Worm (Caenorhabditis elegans) whole organism, midembryonic: ENCODE results near the gene M04D8.5.
"Not testable (repeated sequence)": the region's sequence is repeated elsewhere in the genome, so short reads cannot be mapped to it uniquely, and the experiment has no call there.

Experiments
- T22C8.4 ChIP-seq: fragments of 200-800 bp; sonication (Bioruptor generic); IDR thresholded peaks from 2 replicates; pipeline ENCODE4 v1.3.6; 2022; ENCODE audit warnings: missing genetic modification characterization, missing compliant biosample characterization
- cog-1 ChIP-seq: sonication (generic microtip); optimal IDR thresholded peaks from 2 replicates; lab custom pipeline; 2016; ENCODE audit warnings: missing genetic modification characterization, missing compliant biosample characterization
- flt-1 ChIP-seq: fragments of 200-800 bp; sonication (Bioruptor generic); IDR thresholded peaks from 2 replicates; pipeline ENCODE4 v1.3.6; 2022; ENCODE audit warnings: missing genetic modification characterization, missing compliant biosample characterization
- klf-2 ChIP-seq: fragments of 200-800 bp; sonication (Bioruptor generic); conservative IDR thresholded peaks from 2 replicates; pipeline ENCODE4 v1.3.6; 2022; ENCODE audit warnings: missing genetic modification reagents, missing genetic modification characterization, missing compliant biosample characterization
- med-1 ChIP-seq: sonication (generic microtip); optimal IDR thresholded peaks from 2 replicates; lab custom pipeline; 2017; ENCODE audit warnings: missing genetic modification characterization, mild to moderate bottlenecking, missing compliant biosample characterization, antibody characterized with exemption, missing genetic modification reagents; ENCODE audit not compliant: insufficient read depth
- ref-1 ChIP-seq: fragments of 200-800 bp; sonication (Bioruptor generic); conservative IDR thresholded peaks from 2 replicates; pipeline ENCODE4 v1.3.6; 2022; ENCODE audit warnings: missing genetic modification reagents, missing genetic modification characterization, missing compliant biosample characterization
- tab-1 ChIP-seq: fragments of 200-800 bp; sonication (Bioruptor generic); IDR thresholded peaks from 2 replicates; pipeline ENCODE4 v1.3.6; 2022; ENCODE audit warnings: missing genetic modification characterization, missing compliant biosample characterization
- ztf-23 ChIP-seq: fragments of 200-800 bp; sonication (Bioruptor generic); IDR thresholded peaks from 2 replicates; pipeline ENCODE4 v1.3.6; 2022; ENCODE audit warnings: missing genetic modification reagents, missing genetic modification characterization, missing compliant biosample characterization
- ztf-29 ChIP-seq: fragments of 200-800 bp; sonication (Bioruptor generic); IDR thresholded peaks from 2 replicates; pipeline ENCODE4 v1.3.6; 2022; ENCODE audit warnings: missing genetic modification reagents, missing genetic modification characterization, missing compliant biosample characterization

Gene M04D8.5

DNA sequence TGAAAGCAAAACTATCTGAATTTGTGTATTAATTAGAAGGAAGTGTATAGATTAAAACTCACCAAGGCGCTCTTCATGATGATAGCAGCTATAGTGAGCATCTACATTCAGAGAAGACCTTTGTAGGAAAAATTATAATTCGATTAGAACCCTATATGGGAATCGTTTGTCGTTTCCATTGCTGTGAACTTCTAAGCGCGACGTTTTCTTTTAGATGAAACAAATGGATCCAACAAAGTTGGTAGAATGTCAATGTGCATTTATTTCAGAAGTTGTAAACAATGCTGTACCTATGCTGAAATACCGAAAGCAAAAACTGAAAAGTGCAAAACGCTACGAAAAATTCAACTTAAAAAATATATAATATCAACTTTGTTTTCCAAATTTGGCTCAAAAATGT, 22.9 kb upstream of the M04D8.5 start, which contains the start of gene T16G12.10:
TSS of gene T16G12.10 (minus strand) at position 101 of the 400 bp plus-strand sequence.
- TF ChIP-seq klf-2 (no peak), cog-1 (tag; lab: Kevin White, UChicago) (no peak), tab-1 (GFP tag; lab: Robert Waterston, UW) (no peak), ztf-23 (GFP tag; lab: Robert Waterston, UW) (no peak), ref-1 (GFP tag; lab: Robert Waterston, UW) (no peak), flt-1 (GFP tag; lab: Robert Waterston, UW) (no peak), ztf-29 (GFP tag; lab: Robert Waterston, UW) (no peak), T22C8.4 (GFP tag; lab: Robert Waterston, UW) (no peak), med-1 (GFP tag; lab: Kevin White, UChicago) (no peak)

- TF ChIP-seq ztf-23 (GFP tag; lab: Robert Waterston, UW); flt-1 (GFP tag; lab: Robert Waterston, UW); med-1 (GFP tag; lab: Kevin White, UChicago): not testable (repeated sequence)
Measured at ce11 chrIII:10053312-10053711, 20.2 kb upstream of the M04D8.5 start, which contains the start of gene T16G12.12. T16G12.12 (plus strand) TSS chrIII:10053612.

- not testable (repeated sequence) for TF ChIP-seq T22C8.4, tab-1, ztf-23 (GFP tag; lab: Robert Waterston, UW)
Measured at ce11 chrIII:10050321-10050720, 17.2 kb upstream of the M04D8.5 start, which contains the start of gene T16G12.3. T16G12.3 (plus strand) TSS chrIII:10050621.

DNA sequence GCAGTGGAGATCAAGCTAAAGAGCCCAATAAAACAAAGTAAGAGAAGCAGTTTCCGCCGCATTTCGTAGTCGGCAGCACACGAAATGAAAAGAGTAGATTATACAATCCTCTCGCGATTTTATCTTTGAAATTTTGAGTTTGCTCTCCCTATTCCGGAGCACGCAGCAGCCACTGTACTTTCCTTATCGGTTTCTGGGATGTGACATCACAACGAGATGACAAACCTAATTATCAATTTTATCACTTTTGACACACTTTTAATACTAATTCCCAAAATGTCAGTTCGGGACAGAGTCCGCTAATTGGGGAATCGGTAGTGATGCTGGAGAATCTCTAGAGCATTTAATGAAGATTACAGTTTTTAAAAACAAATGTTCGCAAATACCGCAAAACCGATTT, 16.6 kb upstream of the M04D8.5 start, which contains the start of gene T16G12.1:
TSS of gene T16G12.1 (minus strand) at position 176 of the 400 bp plus-strand sequence.
- TF ChIP-seq ref-1 (GFP tag; lab: Robert Waterston, UW) (no peak), ztf-29 (GFP tag; lab: Robert Waterston, UW) (no peak), med-1 (GFP tag; lab: Kevin White, UChicago) (no peak), T22C8.4 (GFP tag; lab: Robert Waterston, UW) (no peak)

DNA sequence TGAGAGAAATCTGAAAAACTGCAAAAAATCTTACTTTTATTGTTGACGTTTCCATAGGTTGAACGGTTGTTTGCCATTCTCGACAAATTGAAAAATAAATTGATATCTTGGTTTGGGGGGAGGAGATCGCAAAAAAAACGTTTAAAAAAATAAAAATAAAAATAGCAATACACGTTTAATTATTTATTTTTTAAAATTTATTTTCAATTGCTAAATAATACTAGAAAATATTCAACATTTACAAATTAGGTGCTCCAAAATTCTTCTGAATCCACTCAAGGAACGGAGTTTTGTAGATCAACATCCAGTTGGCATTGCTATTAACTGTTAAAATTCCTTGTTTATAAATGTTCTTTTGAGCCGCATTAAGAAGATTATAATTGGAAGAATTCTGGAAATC, 6.9 kb upstream of the M04D8.5 start, which contains the start of gene T16G12.7:
TSS of gene T16G12.7 (minus strand) at position 101 of the 400 bp plus-strand sequence.
- TF ChIP-seq tab-1 (GFP tag; lab: Robert Waterston, UW) (no peak), T22C8.4 (GFP tag; lab: Robert Waterston, UW) (no peak), cog-1 (tag; lab: Kevin White, UChicago) (no peak), ztf-29 (GFP tag; lab: Robert Waterston, UW) (no peak)

DNA sequence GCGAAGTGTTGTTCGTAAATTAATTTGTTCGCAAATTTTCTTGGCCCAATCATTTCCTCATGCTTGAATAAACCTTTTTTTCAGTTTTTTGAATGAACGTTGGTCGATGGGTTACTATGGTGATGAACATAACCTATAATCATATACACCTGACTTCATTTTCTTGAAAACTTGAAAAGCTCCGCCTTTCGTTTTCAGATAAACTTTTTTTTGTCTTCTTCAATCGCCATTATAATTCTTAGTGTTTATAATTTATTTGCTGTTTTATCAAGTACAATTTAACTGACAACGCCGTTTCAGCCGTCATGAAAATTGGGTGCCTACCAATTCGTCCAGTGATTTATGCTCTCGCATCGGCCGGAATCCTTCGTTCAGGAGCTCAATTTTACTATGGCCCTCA, 4.0 kb upstream of the M04D8.5 start, which contains the start of gene M04D8.7:
TSS of gene M04D8.7 (plus strand) at position 301 of the 400 bp plus-strand sequence.
- TF ChIP-seq ztf-23 (GFP tag; lab: Robert Waterston, UW) (no peak), tab-1 (GFP tag; lab: Robert Waterston, UW) (no peak), klf-2 (no peak), ztf-29 (GFP tag; lab: Robert Waterston, UW) (no peak), cog-1 (tag; lab: Kevin White, UChicago) (no peak), med-1 (GFP tag; lab: Kevin White, UChicago) (no peak), ref-1 (GFP tag; lab: Robert Waterston, UW) (no peak), flt-1 (GFP tag; lab: Robert Waterston, UW) (no peak), T22C8.4 (GFP tag; lab: Robert Waterston, UW) (no peak)

DNA sequence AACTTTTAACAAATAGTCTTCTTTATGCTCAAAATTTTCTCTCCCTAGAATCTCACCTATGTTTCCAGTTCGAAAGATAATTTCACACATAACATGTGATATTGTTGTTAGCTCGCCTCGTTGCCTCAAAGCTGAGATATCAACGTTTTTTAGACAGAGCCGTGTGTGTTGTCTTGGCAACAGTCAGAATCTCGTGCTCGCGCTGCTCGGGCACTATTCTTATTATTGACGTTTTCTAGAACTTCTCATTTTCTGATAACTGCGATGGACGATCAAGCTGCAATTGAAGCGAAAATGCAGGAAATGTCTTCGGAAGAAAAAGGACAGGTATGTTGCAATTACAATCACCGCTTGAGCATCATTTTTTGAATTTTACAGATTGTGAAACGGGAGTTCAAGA, 2.7 kb upstream of the M04D8.5 start, which contains the start of gene xbx-3:
TSS of gene xbx-3 (plus strand) at position 163 of the 400 bp plus-strand sequence.
- TF ChIP-seq ztf-23 (GFP tag; lab: Robert Waterston, UW), result no peak
- no peak for TF ChIP-seq klf-2
- no peak for TF ChIP-seq tab-1 (GFP tag; lab: Robert Waterston, UW)
- no peak for TF ChIP-seq T22C8.4 (GFP tag; lab: Robert Waterston, UW)
- no peak for TF ChIP-seq med-1 (GFP tag; lab: Kevin White, UChicago)
- TF ChIP-seq ztf-29 (GFP tag; lab: Robert Waterston, UW), result no peak
- no peak for TF ChIP-seq ref-1 (GFP tag; lab: Robert Waterston, UW)
- TF ChIP-seq flt-1 (GFP tag; lab: Robert Waterston, UW), result no peak
- TF ChIP-seq cog-1 (tag; lab: Kevin White, UChicago), result no peak

DNA sequence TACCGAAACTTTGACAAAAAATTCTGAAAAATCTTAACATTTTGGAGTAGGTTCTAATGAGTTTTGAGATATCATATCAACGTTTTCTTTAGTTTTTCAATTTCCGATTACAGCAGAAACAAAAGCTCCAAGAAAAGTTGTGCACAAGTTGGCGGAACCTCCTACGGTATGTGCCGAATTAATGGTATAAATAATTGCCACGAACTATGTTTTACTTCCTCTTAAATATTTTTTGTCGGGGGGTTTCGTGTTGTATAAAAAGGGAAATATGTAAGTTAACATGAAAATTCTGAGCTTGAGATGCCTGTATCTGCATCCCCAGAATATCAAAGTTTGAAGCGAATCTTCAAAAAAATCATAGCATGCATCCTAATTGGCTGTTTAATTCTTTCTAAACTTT, 768 bp upstream of the M04D8.5 start, which contains the start of gene M04D8.8:
TSS of gene M04D8.8 (plus strand) at position 301 of the 400 bp plus-strand sequence.
- TF ChIP-seq ref-1 (GFP tag; lab: Robert Waterston, UW) (no peak), ztf-29 (GFP tag; lab: Robert Waterston, UW) (no peak), med-1 (GFP tag; lab: Kevin White, UChicago) (no peak), klf-2 (no peak), ztf-23 (GFP tag; lab: Robert Waterston, UW) (no peak), cog-1 (tag; lab: Kevin White, UChicago) (no peak), tab-1 (GFP tag; lab: Robert Waterston, UW) (no peak), flt-1 (GFP tag; lab: Robert Waterston, UW) (no peak)

DNA sequence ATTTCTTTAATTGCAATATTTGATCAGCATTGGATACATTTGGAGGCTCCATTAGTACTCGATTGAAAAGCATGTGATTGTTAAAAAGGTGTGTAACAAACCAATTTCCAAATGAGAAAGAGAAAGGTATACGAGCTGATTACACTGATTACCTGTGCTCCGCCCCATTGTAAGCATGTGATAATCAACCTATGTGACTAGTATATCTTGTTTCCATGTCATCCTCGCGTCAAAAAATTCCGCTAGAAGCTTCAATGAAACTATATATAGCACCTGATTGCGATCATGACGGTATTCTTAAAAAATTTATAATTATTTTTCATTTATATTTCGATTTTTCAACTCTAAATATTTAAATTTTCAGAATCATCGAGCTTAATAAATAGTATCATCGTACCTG, 2.6 kb downstream of the M04D8.5 start, which contains the start of gene M04D8.4:
TSS of gene M04D8.4 (minus strand) at position 101 of the 400 bp plus-strand sequence.
- TF ChIP-seq tab-1 (GFP tag; lab: Robert Waterston, UW), result no peak
- no peak for TF ChIP-seq ztf-23 (GFP tag; lab: Robert Waterston, UW)
- TF ChIP-seq med-1 (GFP tag; lab: Kevin White, UChicago), result no peak
- TF ChIP-seq T22C8.4 (GFP tag; lab: Robert Waterston, UW), result no peak
- TF ChIP-seq ref-1 (GFP tag; lab: Robert Waterston, UW), result no peak
- no peak for TF ChIP-seq klf-2
- TF ChIP-seq flt-1 (GFP tag; lab: Robert Waterston, UW), result no peak
- no peak for TF ChIP-seq cog-1 (tag; lab: Kevin White, UChicago)
- no peak for TF ChIP-seq ztf-29 (GFP tag; lab: Robert Waterston, UW)
